Fruit fly (Drosophila melanogaster): ENCODE measurements around the gene CG42711.

DNA sequence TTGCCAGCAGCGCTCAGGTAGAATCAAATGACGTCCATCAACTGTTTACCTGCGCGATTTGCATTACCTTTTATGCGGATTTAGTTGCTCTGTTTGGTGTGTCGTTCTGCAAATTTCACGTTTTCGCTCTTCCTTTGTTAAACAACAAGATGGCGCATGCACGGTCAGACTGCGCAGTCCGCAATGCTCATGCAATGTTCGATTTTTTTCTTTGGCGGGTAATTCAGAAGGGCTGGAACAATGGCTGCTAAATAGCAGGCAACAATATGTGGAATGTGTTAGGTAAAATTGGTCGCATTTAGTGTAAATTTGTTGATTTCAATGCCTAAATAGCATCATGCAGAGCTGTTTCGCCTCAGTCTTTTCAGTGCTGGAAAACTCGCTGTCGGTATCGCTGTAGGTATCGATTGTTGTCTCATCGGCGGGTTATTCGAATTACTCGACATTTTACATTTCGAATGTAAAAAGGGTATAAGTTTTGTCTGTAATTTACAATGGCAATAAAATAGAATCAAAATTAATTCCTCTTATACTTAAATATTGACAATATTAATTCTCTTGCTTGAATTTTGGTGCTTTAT is 26.7 kb downstream of the CG42711 start, which contains the start of gene Smg5:
- TF ChIP-seq pan (optimal IDR thresholded peaks at IDR 0.05): no peak
- TF ChIP-seq psq (optimal IDR thresholded peaks at IDR 0.05): no peak
- no peak for TF ChIP-seq usp (GFP tag; optimal IDR thresholded peaks at IDR 0.05)
- no peak for TF ChIP-seq EcR (GFP tag; optimal IDR thresholded peaks at IDR 0.05)
- no peak for TF ChIP-seq CG8478 (optimal IDR thresholded peaks at IDR 0.05)
- no peak for TF ChIP-seq Dll (optimal IDR thresholded peaks at IDR 0.05)
